Fruit fly (Drosophila melanogaster): ENCODE data around the gene CG34165.

Gene CG34165

dm6 chr2L:14688922-14689711, 24.4 kb upstream of the CG34165 start, which contains the start of gene osp (continued):
- TF ChIP-seq oc (tag; optimal IDR thresholded peaks at IDR 0.05): peak; percentile 99
- peak; percentile 87 for TF ChIP-seq CG10565 (GFP tag; optimal IDR thresholded peaks at IDR 0.05)
- peak; percentile 99 for TF ChIP-seq CG6689 (GFP tag; IDR thresholded peaks at IDR 0.05)
- peak; percentile 97 for TF ChIP-seq CG12219 (GFP tag; optimal IDR thresholded peaks at IDR 0.05)
- TF ChIP-seq CG12391 (tag; optimal IDR thresholded peaks at IDR 0.05): peak; percentile 99
- peak; percentile 41 for TF ChIP-seq fu2 (GFP tag; optimal IDR thresholded peaks at IDR 0.05)
- peak; percentile 16; the same call in 1 of the 2 replicates for TF ChIP-seq hbn (GFP tag; IDR thresholded peaks at IDR 0.05; ENCODE audit: partially characterized antibody)
- TF ChIP-seq CG33557 (GFP tag; optimal IDR thresholded peaks at IDR 0.05): peak; percentile 97
- TF ChIP-seq CG33213 (GFP tag; optimal IDR thresholded peaks at IDR 0.05): peak; percentile 76
- TF ChIP-seq CG13894 (tag; optimal IDR thresholded peaks at IDR 0.05): peak; percentile 97
- TF ChIP-seq CG12236 (GFP tag; optimal IDR thresholded peaks at IDR 0.05): peak; percentile 67
- TF ChIP-seq fd3F (GFP tag; optimal IDR thresholded peaks at IDR 0.05): peak; percentile 98
- peak; percentile 83 for TF ChIP-seq CG4707 (GFP tag; optimal IDR thresholded peaks at IDR 0.05)
- TF ChIP-seq Ets97D (GFP tag; optimal IDR thresholded peaks at IDR 0.05): peak; percentile 57
- TF ChIP-seq Sox100B (GFP tag; optimal IDR thresholded peaks at IDR 0.05): peak; percentile 98
- TF ChIP-seq CG10959 (GFP tag; IDR thresholded peaks at IDR 0.05): peak; percentile 96
- peak; percentile 76 for TF ChIP-seq zfh2 (GFP tag; optimal IDR thresholded peaks at IDR 0.05)
- TF ChIP-seq CG13296 (GFP tag; optimal IDR thresholded peaks at IDR 0.05): peak; percentile 98
- peak; percentile 98 for TF ChIP-seq B-H1 (GFP tag; IDR thresholded peaks at IDR 0.05)
- TF ChIP-seq CG11696 (GFP tag; IDR thresholded peaks at IDR 0.05): peak; percentile 96
- TF ChIP-seq prd (optimal IDR thresholded peaks at IDR 0.05): no peak
- TF ChIP-seq prd (GFP tag; IDR thresholded peaks at IDR 0.05): peak; percentile 98
- peak; percentile 95 for TF ChIP-seq CG11085 (GFP tag; IDR thresholded peaks at IDR 0.05)
- TF ChIP-seq da (GFP tag; optimal IDR thresholded peaks at IDR 0.05): peak; percentile 10
- peak; percentile 98 for TF ChIP-seq CG7556 (GFP tag; optimal IDR thresholded peaks at IDR 0.05)
- TF ChIP-seq slbo (GFP tag; IDR thresholded peaks at IDR 0.05): peak; percentile 99
- peak; percentile 100 for TF ChIP-seq CG2712 (tag; optimal IDR thresholded peaks at IDR 0.05)
- peak; percentile 99 for TF ChIP-seq sd (tag; optimal IDR thresholded peaks at IDR 0.05)
- peak; percentile 98 for TF ChIP-seq Ssrp (tag; optimal IDR thresholded peaks at IDR 0.05)
- TF ChIP-seq CG11723 (GFP tag; optimal IDR thresholded peaks at IDR 0.05): peak; percentile 90
- peak; percentile 90; the same call in 1 of the 2 replicates for TF ChIP-seq Lim3 (GFP tag; IDR thresholded peaks at IDR 0.05)
- no peak for TF ChIP-seq br (optimal IDR thresholded peaks at IDR 0.05)
- TF ChIP-seq tin (GFP tag; optimal IDR thresholded peaks at IDR 0.05): peak; percentile 97
- peak; percentile 50 to 79 for TF ChIP-seq chif (GFP tag; optimal IDR thresholded peaks at IDR 0.05)
- TF ChIP-seq danr (GFP tag; IDR thresholded peaks at IDR 0.05): peak; percentile 97
- TF ChIP-seq dmrt99B (tag; optimal IDR thresholded peaks at IDR 0.05): peak; percentile 99
- TF ChIP-seq NfI (GFP tag; optimal IDR thresholded peaks at IDR 0.05): peak; percentile 96
- TF ChIP-seq Usf (GFP tag; optimal IDR thresholded peaks at IDR 0.05): peak; percentile 87
- peak; percentile 99 for TF ChIP-seq grau (tag; optimal IDR thresholded peaks at IDR 0.05)
- TF ChIP-seq CG14050 (GFP tag; IDR thresholded peaks at IDR 0.05): peak; percentile 98
- TF ChIP-seq Deaf1 (tag; optimal IDR thresholded peaks at IDR 0.05): peak; percentile 91
- no peak for TF ChIP-seq Doc3 (GFP tag; IDR thresholded peaks at IDR 0.05; ENCODE audit: partially characterized antibody)
- TF ChIP-seq CG9609 (GFP tag; optimal IDR thresholded peaks at IDR 0.05): peak; percentile 59
- TF ChIP-seq nmo (GFP tag; optimal IDR thresholded peaks at IDR 0.05): peak; percentile 100
- peak; percentile 84 for TF ChIP-seq CG10431 (GFP tag; optimal IDR thresholded peaks at IDR 0.05)
- peak; percentile 8 for TF ChIP-seq HLHmδ (GFP tag; optimal IDR thresholded peaks at IDR 0.05)
- TF ChIP-seq wdn (GFP tag; IDR thresholded peaks at IDR 0.05): peak; percentile 98
- no peak for TF ChIP-seq NC2α (GFP tag; optimal IDR thresholded peaks at IDR 0.05)
- peak; percentile 97 for TF ChIP-seq chm (GFP tag; IDR thresholded peaks at IDR 0.05)
- peak; percentile 99 for TF ChIP-seq tgo (GFP tag; IDR thresholded peaks at IDR 0.05)

Measured in whole organism, embryonic.